Fruit fly (Drosophila melanogaster): ENCODE results near the gene Rtel1.

Rtel1 gene

dm6 chrX:5754837-5755828 is 7.6 kb downstream of the Rtel1 start, which contains the start of the genes lin-52 and CG15771:
Gene lin-52, minus strand, starts transcription at chrX:5754958.
Gene CG15771, plus strand, starts transcription at chrX:5755574.
- TF ChIP-seq Dfd (GFP tag; optimal IDR thresholded peaks at IDR 0.05) (no peak), CG2199 (GFP tag; IDR thresholded peaks at IDR 0.05) (peak; percentile 93), gfzf (GFP tag; optimal IDR thresholded peaks at IDR 0.05) (peak; percentile 53), H15 (GFP tag; IDR thresholded peaks at IDR 0.05) (peak; percentile 91), CG18262 (tag; optimal IDR thresholded peaks at IDR 0.05) (peak; percentile 94), CG17328 (GFP tag; IDR thresholded peaks at IDR 0.05) (peak; percentile 91), CG8944 (GFP tag; optimal IDR thresholded peaks at IDR 0.05) (peak; percentile 40), Oaz (GFP tag; IDR thresholded peaks at IDR 0.05) (peak; percentile 94), crol (GFP tag; IDR thresholded peaks at IDR 0.05) (peak; percentile 98), Tbp (GFP tag; optimal IDR thresholded peaks at IDR 0.05) (no peak), klu (GFP tag; IDR thresholded peaks at IDR 0.05) (peak; percentile 98), Lim3 (GFP tag; IDR thresholded peaks at IDR 0.05) (peak; percentile 68; the same call in 1 of the 2 replicates), CG30431 (GFP tag; optimal IDR thresholded peaks at IDR 0.05) (peak; percentile 90), CG5245 (GFP tag; optimal IDR thresholded peaks at IDR 0.05) (peak; percentile 83), Fer2 (tag; optimal IDR thresholded peaks at IDR 0.05) (peak; percentile 90), CG1024 (GFP tag; IDR thresholded peaks at IDR 0.05) (peak; percentile 78), Ptx1 (GFP tag; IDR thresholded peaks at IDR 0.05) (peak; percentile 97), HmgZ (tag; optimal IDR thresholded peaks at IDR 0.05) (peak; percentile 94), CG10959 (GFP tag; IDR thresholded peaks at IDR 0.05) (peak; percentile 88), CG11560 (tag; IDR thresholded peaks at IDR 0.05) (peak; percentile 95), ems (GFP tag; optimal IDR thresholded peaks at IDR 0.05) (peak; percentile 74), Bdp1 (GFP tag; optimal IDR thresholded peaks at IDR 0.05) (peak; percentile 55), ATbp (GFP tag; optimal IDR thresholded peaks at IDR 0.05) (peak; percentile 95), CG3281 (GFP tag; optimal IDR thresholded peaks at IDR 0.05) (peak; percentile 96), CG6689 (GFP tag; IDR thresholded peaks at IDR 0.05) (peak; percentile 96), CG5180 (GFP tag; optimal IDR thresholded peaks at IDR 0.05) (peak; percentile 88), NfI (GFP tag; optimal IDR thresholded peaks at IDR 0.05) (peak; percentile 94), seq (GFP tag; IDR thresholded peaks at IDR 0.05) (peak; percentile 96), ase (GFP tag; IDR thresholded peaks at IDR 0.05) (peak; percentile 92), sens (GFP tag) (peak; percentile 97), Meics (GFP tag; optimal IDR thresholded peaks at IDR 0.05) (peak; percentile 96), Jarid2 (GFP tag; optimal IDR thresholded peaks at IDR 0.05) (peak; percentile 58), CG8290 (GFP tag; optimal IDR thresholded peaks at IDR 0.05) (peak; percentile 82), CG8290 (tag; optimal IDR thresholded peaks at IDR 0.05) (peak; percentile 64 to 69), CG15696 (tag; optimal IDR thresholded peaks at IDR 0.05) (peak; percentile 90), ttk (GFP tag; IDR thresholded peaks at IDR 0.05) (peak; percentile 90), Xbp1 (GFP tag; optimal IDR thresholded peaks at IDR 0.05) (peak; percentile 94), Scr (GFP tag; IDR thresholded peaks at IDR 0.05; ENCODE audit: partially characterized antibody) (peak; percentile 71), CG4617 (GFP tag; optimal IDR thresholded peaks at IDR 0.05; ENCODE audit: borderline replicate concordance) (peak; percentile 17), CG3407 (GFP tag; optimal IDR thresholded peaks at IDR 0.05) (peak; percentile 89), Fer1 (GFP tag; optimal IDR thresholded peaks at IDR 0.05) (peak; percentile 98), CG3163 (GFP tag; optimal IDR thresholded peaks at IDR 0.05) (peak; percentile 25), CG10462 (GFP tag; optimal IDR thresholded peaks at IDR 0.05) (peak; percentile 90), CG31224 (GFP tag; IDR thresholded peaks at IDR 0.05) (peak; percentile 90), Hr78 (GFP tag; optimal IDR thresholded peaks at IDR 0.05) (peak in 1 of 2 experiments; percentile 85), Hr3 (GFP tag; optimal IDR thresholded peaks at IDR 0.05) (peak; percentile 93), Hey (tag; optimal IDR thresholded peaks at IDR 0.05) (peak; percentile 81), Abd-B (GFP tag; optimal IDR thresholded peaks at IDR 0.05) (peak; percentile 85), fd3F (GFP tag; optimal IDR thresholded peaks at IDR 0.05) (peak; percentile 90)

All from whole organism, embryonic.